Worm (Caenorhabditis elegans) whole organism, early embryonic: ENCODE data around the gene npr-12.

ENCODE experiments used
- F13C5.2 ChIP-seq: sonication (generic microtip); optimal IDR thresholded peaks from 2 replicates; lab custom pipeline; 2017; ENCODE audit warnings: mild to moderate bottlenecking, missing genetic modification characterization, inconsistent platforms, missing compliant biosample characterization
- ama-1 ChIP-seq: fragments of 150-350 bp; optimal IDR thresholded peaks from 2 replicates; lab custom pipeline; 2014
- sea-1 ChIP-seq: fragments of 200-800 bp; sonication (Bioruptor generic); conservative IDR thresholded peaks from 2 replicates; pipeline ENCODE4 v1.3.6; 2022; ENCODE audit warnings: missing genetic modification characterization, missing compliant biosample characterization

DNA sequence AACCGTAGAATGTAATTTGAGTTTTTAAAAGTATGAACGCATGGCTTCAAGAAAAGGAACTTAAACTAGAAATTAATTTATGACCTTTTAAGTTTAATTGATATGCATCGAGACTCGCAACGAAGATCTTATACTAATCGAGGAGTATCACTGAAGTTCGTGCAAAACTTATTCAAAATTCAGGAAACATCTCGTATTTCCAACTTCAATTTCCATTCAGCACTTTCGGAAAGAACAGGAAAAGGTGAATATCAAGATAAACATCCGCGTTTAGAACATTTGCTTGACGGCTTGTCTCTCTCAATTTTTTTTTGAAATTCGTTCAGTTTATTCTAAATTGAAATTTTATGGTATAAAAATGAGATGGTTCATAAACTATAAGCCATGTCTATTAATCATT is 27.7 kb upstream of the npr-12 start, which contains the start of gene ZK381.2:
- TF ChIP-seq sea-1 (GFP tag; lab: Robert Waterston, UW) (no peak), F13C5.2 (tag; lab: Kevin White, UChicago) (no peak), ama-1 (lab: Kevin White, UChicago) (no peak)
